Worm (Caenorhabditis elegans) whole organism, L3 larva: ENCODE results near the gene fos-1.

Experiments used
- aly-2 ChIP-seq: fragments of 150-350 bp; optimal IDR thresholded peaks from 2 replicates; lab custom pipeline; 2014; ENCODE audit warnings: missing biosample characterization, missing genetic modification characterization
- nhr-237 ChIP-seq: fragments of 150-350 bp; optimal IDR thresholded peaks from 2 replicates; lab custom pipeline; 2014; ENCODE audit warnings: missing biosample characterization, missing genetic modification characterization
- pqm-1 ChIP-seq: fragments of 150-350 bp; optimal IDR thresholded peaks from 2 replicates; lab custom pipeline; 2017; ENCODE audit warnings: missing biosample characterization, missing genetic modification characterization, inconsistent platforms
- unc-62 ChIP-seq: fragments of 150-350 bp; sonication (generic microtip); optimal IDR thresholded peaks from 4 replicates; lab custom pipeline; 2014; ENCODE audit warnings: missing biosample characterization, missing genetic modification reagents, missing genetic modification characterization
- ztf-4 ChIP-seq: fragments of 150-350 bp; optimal IDR thresholded peaks from 2 replicates; lab custom pipeline; 2014; ENCODE audit warnings: missing biosample characterization, missing genetic modification characterization

ce11 chrV:5986755-5987154 is 16.6 kb upstream of the fos-1 start, which contains the start of gene C10F3.7:
- TF ChIP-seq unc-62 (no peak), ztf-4 (tag; lab: Kevin White, UChicago) (no peak), nhr-237 (tag; lab: Kevin White, UChicago) (no peak), pqm-1 (tag; lab: Kevin White, UChicago) (no peak), aly-2 (no peak)
